Fruit fly (Drosophila melanogaster): ENCODE data around the gene Apc.
A peak's percentile ranks its signal among the peaks of the same experiment; 100 is the strongest.

Apc gene

DNA sequence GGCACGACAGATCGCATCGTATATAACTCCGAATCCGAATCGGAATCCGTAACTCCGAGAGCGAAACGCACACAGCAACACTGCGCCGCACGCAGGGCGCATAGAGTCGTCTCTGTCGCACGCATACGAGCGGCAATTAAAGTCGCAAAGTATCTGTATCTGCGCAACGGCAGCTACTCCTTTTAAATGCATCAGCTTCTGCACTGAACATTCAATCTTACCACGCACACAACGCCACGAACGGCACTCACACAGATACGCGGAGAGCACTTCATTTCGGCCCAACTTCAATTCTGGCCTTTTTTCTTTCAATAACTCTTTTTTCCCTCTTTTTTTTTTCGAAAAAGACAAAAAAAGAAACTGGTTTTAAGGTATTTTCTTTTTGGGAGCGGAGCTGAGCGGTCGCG lies 13.7 kb upstream of the Apc start (continued):
- TF ChIP-seq kni (GFP tag; optimal IDR thresholded peaks at IDR 0.05) (peak; percentile 8), esg (GFP tag; conservative IDR thresholded peaks at IDR 0.05) (no peak), CG14050 (GFP tag; IDR thresholded peaks at IDR 0.05) (no peak), CG6683 (GFP tag; optimal IDR thresholded peaks at IDR 0.05) (no peak), CG11247 (GFP tag; IDR thresholded peaks at IDR 0.05) (no peak), Bgb (GFP tag; IDR thresholded peaks at IDR 0.05; ENCODE audit: partially characterized antibody) (no peak), CG7786 (GFP tag; optimal IDR thresholded peaks at IDR 0.05) (no peak), bsh (GFP tag; optimal IDR thresholded peaks at IDR 0.05) (peak in 1 of 2 experiments; percentile 90), sqz (GFP tag; optimal IDR thresholded peaks at IDR 0.05) (peak; percentile 80), kah (GFP tag; optimal IDR thresholded peaks at IDR 0.05) (no peak), hb (GFP tag; IDR thresholded peaks at IDR 0.05; ENCODE audit: partially characterized antibody) (no peak), CG17829 (tag; optimal IDR thresholded peaks at IDR 0.05) (no peak), fd96Cb (tag; optimal IDR thresholded peaks at IDR 0.05) (no peak), CG6175 (GFP tag; IDR thresholded peaks at IDR 0.05) (no peak), ara (GFP tag; IDR thresholded peaks at IDR 0.05) (no peak), H2.0 (GFP tag; IDR thresholded peaks at IDR 0.05) (no peak), grau (tag; optimal IDR thresholded peaks at IDR 0.05) (no peak), knrl (GFP tag; IDR thresholded peaks at IDR 0.05; ENCODE audit: partially characterized antibody) (no peak), CG9932 (GFP tag; IDR thresholded peaks at IDR 0.05) (no peak), CG17568 (GFP tag; optimal IDR thresholded peaks at IDR 0.05) (no peak), CG6765 (GFP tag; optimal IDR thresholded peaks at IDR 0.05) (no peak), Hr39 (optimal IDR thresholded peaks at IDR 0.05) (no peak), Elba2 (GFP tag; optimal IDR thresholded peaks at IDR 0.05) (no peak), CG18764 (GFP tag; optimal IDR thresholded peaks at IDR 0.05) (no peak), Adf1 (GFP tag; IDR thresholded peaks at IDR 0.05) (no peak), CG2875 (GFP tag; optimal IDR thresholded peaks at IDR 0.05) (no peak), lilli (GFP tag; optimal IDR thresholded peaks at IDR 0.05) (no peak), Lim3 (GFP tag; IDR thresholded peaks at IDR 0.05) (no peak), exex (tag; optimal IDR thresholded peaks at IDR 0.05) (no peak), CG14710 (tag; optimal IDR thresholded peaks at IDR 0.05) (no peak), CG12155 (GFP tag; optimal IDR thresholded peaks at IDR 0.05) (no peak), CG30020 (tag; optimal IDR thresholded peaks at IDR 0.05) (no peak), crol (GFP tag; IDR thresholded peaks at IDR 0.05) (no peak), CoRest (tag; optimal IDR thresholded peaks at IDR 0.05) (no peak), Oli (tag; optimal IDR thresholded peaks at IDR 0.05) (no peak), shn (GFP tag; optimal IDR thresholded peaks at IDR 0.05) (no peak), CG15269 (tag; optimal IDR thresholded peaks at IDR 0.05) (no peak), CG2889 (GFP tag; IDR thresholded peaks at IDR 0.05) (no peak), pb (GFP tag; optimal IDR thresholded peaks at IDR 0.05) (no peak), crp (GFP tag; optimal IDR thresholded peaks at IDR 0.05) (no peak), CG5953 (GFP tag; IDR thresholded peaks at IDR 0.05) (no peak), CG33557 (GFP tag; optimal IDR thresholded peaks at IDR 0.05) (no peak), CG13123 (GFP tag; optimal IDR thresholded peaks at IDR 0.05) (no peak), tx (GFP tag; optimal IDR thresholded peaks at IDR 0.05) (no peak), CG17612 (GFP tag; IDR thresholded peaks at IDR 0.05) (no peak), cg (GFP tag; optimal IDR thresholded peaks at IDR 0.05) (peak; percentile 81), CG3407 (GFP tag; optimal IDR thresholded peaks at IDR 0.05) (no peak), Dek (tag; optimal IDR thresholded peaks at IDR 0.05) (no peak), dimm (GFP tag; IDR thresholded peaks at IDR 0.05) (no peak), Opbp (GFP tag; IDR thresholded peaks at IDR 0.05; ENCODE audit: partially characterized antibody) (no peak; the same call in 2 of the 3 replicates), Ravus (GFP tag; IDR thresholded peaks at IDR 0.05) (no peak), Neu2 (GFP tag; optimal IDR thresholded peaks at IDR 0.05; ENCODE audit: borderline replicate concordance) (no peak)
